Fruit fly (Drosophila melanogaster) whole organism, embryonic: ENCODE measurements around the gene CG16758.

Experiments used
- CG11456 ChIP-seq: fragments of 200-800 bp; sonication (Bioruptor generic); IDR thresholded peaks from 3 replicates; pipeline ENCODE4 v1.3.6; 2022; ENCODE audit warnings: missing biosample characterization, missing genetic modification characterization
- CG12391 ChIP-seq: fragments of 200-800 bp; sonication (Bioruptor generic); optimal IDR thresholded peaks from 3 replicates; lab custom pipeline; 2018; ENCODE audit warnings: missing biosample characterization, mild to moderate bottlenecking, missing genetic modification characterization, moderate library complexity
- CG13123 ChIP-seq: fragments of 200-800 bp; sonication (Bioruptor generic); optimal IDR thresholded peaks from 2 replicates; lab custom pipeline; 2016; ENCODE audit warnings: missing biosample characterization, missing genetic modification characterization
- CG13894 ChIP-seq: fragments of 200-800 bp; sonication (Bioruptor generic); optimal IDR thresholded peaks from 3 replicates; lab custom pipeline; 2018; ENCODE audit warnings: missing biosample characterization, mild to moderate bottlenecking, missing genetic modification characterization, moderate library complexity
- CG14965 ChIP-seq: fragments of 200-800 bp; sonication (Bioruptor generic); optimal IDR thresholded peaks from 2 replicates; lab custom pipeline; 2016; ENCODE audit warnings: missing biosample characterization, missing genetic modification characterization, borderline replicate concordance
- CG1529 ChIP-seq: fragments of 200-800 bp; sonication (Bioruptor generic); optimal IDR thresholded peaks from 3 replicates; lab custom pipeline; 2018; ENCODE audit warnings: missing biosample characterization, missing genetic modification characterization
- CG15514 ChIP-seq: fragments of 200-800 bp; sonication (Bioruptor generic); optimal IDR thresholded peaks from 3 replicates; lab custom pipeline; 2017; ENCODE audit warnings: missing biosample characterization, missing genetic modification characterization, mild to moderate bottlenecking, moderate library complexity, missing genetic modification reagents
- CG17186 ChIP-seq: fragments of 200-800 bp; sonication (Bioruptor generic); optimal IDR thresholded peaks from 3 replicates; lab custom pipeline; 2017; ENCODE audit warnings: missing biosample characterization, missing genetic modification reagents, missing genetic modification characterization
- CG17359 ChIP-seq: fragments of 200-800 bp; sonication (Bioruptor generic); optimal IDR thresholded peaks from 3 replicates; lab custom pipeline; 2018; ENCODE audit warnings: missing biosample characterization, mild to moderate bottlenecking, missing genetic modification characterization, moderate library complexity
- CG34224 ChIP-seq: fragments of 200-800 bp; sonication (Bioruptor generic); IDR thresholded peaks from 3 replicates; pipeline ENCODE4 v1.3.6; 2022; ENCODE audit warnings: missing biosample characterization, missing genetic modification characterization; ENCODE audit not compliant: partially characterized antibody
- CG4282 ChIP-seq: fragments of 200-800 bp; sonication (Bioruptor generic); optimal IDR thresholded peaks from 2 replicates; lab custom pipeline; 2016; ENCODE audit warnings: missing biosample characterization, missing genetic modification characterization
- CG4424 ChIP-seq: fragments of 200-800 bp; sonication (Bioruptor generic); optimal IDR thresholded peaks from 3 replicates; lab custom pipeline; 2016; ENCODE audit warnings: missing biosample characterization, missing genetic modification characterization
- CG4820 ChIP-seq: fragments of 200-800 bp; sonication (Bioruptor generic); optimal IDR thresholded peaks from 3 replicates; lab custom pipeline; 2016; ENCODE audit warnings: missing biosample characterization, missing genetic modification characterization
- CG7963 ChIP-seq: fragments of 200-800 bp; sonication (Bioruptor generic); IDR thresholded peaks from 3 replicates; pipeline ENCODE4 v1.3.6; 2022; ENCODE audit warnings: missing biosample characterization, missing genetic modification characterization; ENCODE audit not compliant: partially characterized antibody
- CoRest ChIP-seq: fragments of 200-800 bp; sonication (Bioruptor generic); optimal IDR thresholded peaks from 3 replicates; lab custom pipeline; 2018; ENCODE audit warnings: missing biosample characterization, mild to moderate bottlenecking, missing genetic modification characterization, moderate library complexity
- D ChIP-seq, 2 experiments: fragments of 200-800 bp in 1 of 2; fragments of >200 bp in 1 of 2; sonication (Bioruptor generic) in 1 of 2; optimal IDR thresholded peaks; 2 replicates in 1 of 2; 3 replicates in 1 of 2; lab custom pipeline; 2017; ENCODE audit warnings: mild to moderate bottlenecking in 1 of 2, missing biosample characterization in 1 of 2, missing genetic modification characterization in 1 of 2, missing genetic modification reagents in 1 of 2
- Fer2 ChIP-seq: fragments of 200-800 bp; sonication (Bioruptor generic); optimal IDR thresholded peaks from 2 replicates; lab custom pipeline; 2018; ENCODE audit warnings: missing biosample characterization, mild to moderate bottlenecking, missing genetic modification characterization, moderate library complexity
- HLH3B ChIP-seq: fragments of 200-800 bp; sonication (Bioruptor generic); IDR thresholded peaks from 2 replicates; pipeline ENCODE4 v1.3.6; 2022; ENCODE audit warnings: missing biosample characterization, missing genetic modification characterization
- HLH4C ChIP-seq: fragments of 200-800 bp; sonication (Bioruptor generic); IDR thresholded peaks from 3 replicates; pipeline ENCODE4 v1.3.6; 2022; ENCODE audit warnings: missing biosample characterization, missing genetic modification characterization; ENCODE audit not compliant: partially characterized antibody
- Hr78 ChIP-seq, 2 experiments: fragments of 200-800 bp in 1 of 2; fragments of >200 bp in 1 of 2; sonication (Bioruptor generic) in 1 of 2; optimal IDR thresholded peaks; 2 replicates each; lab custom pipeline; 2017 to 2019; ENCODE audit warnings: missing biosample characterization in 2 of 2, missing genetic modification characterization in 2 of 2, mild to moderate bottlenecking in 1 of 2, moderate library complexity in 1 of 2
- Lpt ChIP-seq: fragments of >200 bp; optimal IDR thresholded peaks from 2 replicates; lab custom pipeline; 2018; ENCODE audit warnings: missing biosample characterization, missing genetic modification characterization
- MESR4 ChIP-seq: fragments of 200-800 bp; sonication (Bioruptor generic); optimal IDR thresholded peaks from 2 replicates; lab custom pipeline; 2018; ENCODE audit warnings: missing biosample characterization, mild to moderate bottlenecking, missing genetic modification characterization, moderate library complexity
- NC2α ChIP-seq: fragments of 200-800 bp; sonication (Bioruptor generic); optimal IDR thresholded peaks from 2 replicates; lab custom pipeline; 2016; ENCODE audit warnings: missing biosample characterization, missing genetic modification characterization
- NfI ChIP-seq: fragments of 200-800 bp; sonication (Bioruptor generic); optimal IDR thresholded peaks from 3 replicates; lab custom pipeline; 2018; ENCODE audit warnings: missing biosample characterization, mild to moderate bottlenecking, missing genetic modification characterization, moderate library complexity
- PHDP ChIP-seq: fragments of 200-800 bp; sonication (Bioruptor generic); optimal IDR thresholded peaks from 3 replicates; lab custom pipeline; 2018; ENCODE audit warnings: missing biosample characterization, mild to moderate bottlenecking, missing genetic modification characterization, moderate library complexity
- Rx ChIP-seq: fragments of 200-800 bp; sonication (Bioruptor generic); IDR thresholded peaks from 2 replicates; pipeline ENCODE4 v1.3.6; 2022; ENCODE audit warnings: missing biosample characterization, missing genetic modification characterization
- Sin3A ChIP-seq: fragments of >200 bp; optimal IDR thresholded peaks from 2 replicates; lab custom pipeline; 2018
- Sox100B ChIP-seq: fragments of 200-800 bp; sonication (Bioruptor generic); optimal IDR thresholded peaks from 3 replicates; lab custom pipeline; 2018; ENCODE audit warnings: missing biosample characterization, mild to moderate bottlenecking, missing genetic modification characterization
- btn ChIP-seq: fragments of 200-800 bp; sonication (Bioruptor generic); optimal IDR thresholded peaks from 2 replicates; lab custom pipeline; 2016; ENCODE audit warnings: missing biosample characterization, missing genetic modification characterization
- caup ChIP-seq: fragments of 200-800 bp; sonication (Bioruptor generic); optimal IDR thresholded peaks from 3 replicates; lab custom pipeline; 2017; ENCODE audit warnings: missing biosample characterization, mild to moderate bottlenecking, missing genetic modification characterization, moderate library complexity; ENCODE audit not compliant: severe bottlenecking
- chm ChIP-seq: fragments of 200-800 bp; sonication (Bioruptor generic); IDR thresholded peaks from 2 replicates; pipeline ENCODE4 v1.3.6; 2022; ENCODE audit warnings: missing biosample characterization, missing genetic modification characterization
- dysf ChIP-seq: fragments of 200-800 bp; sonication (Bioruptor generic); IDR thresholded peaks from 3 replicates; pipeline ENCODE4 v1.3.6; 2022; ENCODE audit warnings: missing biosample characterization, missing genetic modification characterization
- exex ChIP-seq: fragments of 200-800 bp; sonication (Bioruptor generic); optimal IDR thresholded peaks from 4 replicates; lab custom pipeline; 2018; ENCODE audit warnings: missing biosample characterization, mild to moderate bottlenecking, missing genetic modification characterization, moderate library complexity
- gce ChIP-seq: fragments of 200-800 bp; sonication (Bioruptor generic); IDR thresholded peaks from 3 replicates; pipeline ENCODE4 v1.3.6; 2022; ENCODE audit warnings: missing biosample characterization, missing genetic modification characterization
- grn ChIP-seq: fragments of 200-800 bp; sonication (Bioruptor generic); optimal IDR thresholded peaks from 3 replicates; lab custom pipeline; 2017; ENCODE audit warnings: missing biosample characterization, missing genetic modification characterization
- lab ChIP-seq: fragments of 200-800 bp; sonication (Bioruptor generic); optimal IDR thresholded peaks from 3 replicates; lab custom pipeline; 2017; ENCODE audit warnings: missing biosample characterization, missing genetic modification characterization, mild to moderate bottlenecking, moderate library complexity, missing genetic modification reagents
- peb ChIP-seq: fragments of 200-800 bp; sonication (Bioruptor generic); IDR thresholded peaks from 2 replicates; pipeline ENCODE4 v1.3.6; 2022; ENCODE audit warnings: missing biosample characterization, missing genetic modification characterization
- pzg ChIP-seq: fragments of 200-800 bp; sonication (Bioruptor generic); optimal IDR thresholded peaks from 3 replicates; lab custom pipeline; 2018; ENCODE audit warnings: missing biosample characterization, mild to moderate bottlenecking, missing genetic modification characterization, moderate library complexity
- repo ChIP-seq: fragments of 200-800 bp; sonication (Bioruptor generic); optimal IDR thresholded peaks from 2 replicates; lab custom pipeline; 2016; ENCODE audit warnings: missing biosample characterization, missing genetic modification characterization
- rib ChIP-seq: fragments of 200-800 bp; sonication (Bioruptor generic); IDR thresholded peaks from 2 replicates; pipeline ENCODE4 v1.3.6; 2022; ENCODE audit warnings: missing biosample characterization, missing genetic modification characterization
- shn ChIP-seq: fragments of 200-800 bp; sonication (Bioruptor generic); optimal IDR thresholded peaks from 3 replicates; lab custom pipeline; 2016; ENCODE audit warnings: missing biosample characterization, missing genetic modification characterization
- slp2 ChIP-seq: fragments of 200-800 bp; sonication (Bioruptor generic); optimal IDR thresholded peaks from 2 replicates; lab custom pipeline; 2016; ENCODE audit warnings: missing biosample characterization, missing genetic modification characterization
- sqz ChIP-seq: fragments of 200-800 bp; sonication (Bioruptor generic); optimal IDR thresholded peaks from 3 replicates; lab custom pipeline; 2018; ENCODE audit warnings: missing biosample characterization, mild to moderate bottlenecking, missing genetic modification characterization
- sr ChIP-seq: fragments of 200-800 bp; sonication (Bioruptor generic); IDR thresholded peaks from 3 replicates; pipeline ENCODE4 v1.3.6; 2022; ENCODE audit warnings: missing biosample characterization, missing genetic modification characterization
- tio ChIP-seq: fragments of 200-800 bp; sonication (Bioruptor generic); optimal IDR thresholded peaks from 2 replicates; lab custom pipeline; 2017; ENCODE audit warnings: missing biosample characterization, missing genetic modification characterization, inconsistent platforms
- tna ChIP-seq: fragments of 200-800 bp; sonication (Bioruptor generic); IDR thresholded peaks from 2 replicates; pipeline ENCODE4 v1.3.6; 2022; ENCODE audit warnings: missing biosample characterization, missing genetic modification characterization; ENCODE audit not compliant: partially characterized antibody
- ttk ChIP-seq: fragments of 200-800 bp; sonication (Bioruptor generic); IDR thresholded peaks from 2 replicates; pipeline ENCODE4 v2.1.2; 2022; ENCODE audit warnings: missing biosample characterization, missing genetic modification characterization
- tup ChIP-seq: fragments of 200-800 bp; sonication (Bioruptor generic); optimal IDR thresholded peaks from 2 replicates; lab custom pipeline; 2016; ENCODE audit warnings: missing biosample characterization, mild to moderate bottlenecking, missing genetic modification characterization, moderate library complexity
- zfh1 ChIP-seq: fragments of 200-800 bp; sonication (Bioruptor generic); IDR thresholded peaks from 3 replicates; pipeline ENCODE4 v1.3.6; 2022; ENCODE audit warnings: missing biosample characterization, missing genetic modification characterization

Gene CG16758

dm6 chr3L:2467424-2467838, 36.0 kb downstream of the CG16758 start (continued):
- TF ChIP-seq tna (GFP tag; lab: Robert Waterston, UW) (no peak), grn (GFP tag; lab: Kevin White, UChicago) (no peak), btn (GFP tag; lab: Kevin White, UChicago) (peak; percentile 54), zfh1 (GFP tag; lab: Robert Waterston, UW) (peak; percentile 61), CG4424 (GFP tag; lab: Kevin White, UChicago) (peak; percentile 88), gce (peak; percentile 28; the same call in 1 of the 3 replicates), pzg (no peak), slp2 (GFP tag; lab: Kevin White, UChicago) (peak; percentile 72), shn (GFP tag; lab: Kevin White, UChicago) (no peak), Fer2 (no peak), chm (GFP tag; lab: Robert Waterston, UW) (no peak), CoRest (tag; lab: Kevin White, UChicago) (peak; percentile 73), NC2α (GFP tag; lab: Kevin White, UChicago) (peak; percentile 28), lab (GFP tag; lab: Kevin White, UChicago) (peak; percentile 76), ttk (peak; percentile 81), CG4282 (GFP tag; lab: Kevin White, UChicago) (no peak), CG7963 (GFP tag; lab: Robert Waterston, UW) (no peak), CG13894 (tag; lab: Kevin White, UChicago) (no peak), sr (GFP tag; lab: Robert Waterston, UW) (0 out of 3 replicates have a peak, but pooled peaks have one; percentile 31), D (optimal IDR thresholded peaks at IDR 0.05; lab: Kevin White, UChicago) (no peak), D (GFP tag; optimal IDR thresholded peaks at IDR 0.05; lab: Kevin White, UChicago) (peak; percentile 78), NfI (GFP tag; lab: Kevin White, UChicago) (peak; percentile 44), CG17359 (tag; lab: Kevin White, UChicago) (peak; percentile 86), caup (GFP tag; lab: Kevin White, UChicago) (peak; percentile 37), CG34224 (GFP tag; lab: Robert Waterston, UW) (no peak), CG13123 (GFP tag; lab: Kevin White, UChicago) (no peak), dysf (GFP tag; lab: Robert Waterston, UW) (peak; percentile 70), Lpt (no peak), CG17186 (GFP tag; lab: Kevin White, UChicago) (no peak), Sin3A (lab: Kevin White, UChicago) (no peak), repo (peak; percentile 46), peb (0 out of 2 replicates have a peak, but pooled peaks have one; percentile 11), CG15514 (GFP tag; lab: Kevin White, UChicago) (peak; percentile 28), tup (no peak), CG4820 (GFP tag; lab: Kevin White, UChicago) (peak; percentile 77), CG12391 (tag; lab: Kevin White, UChicago) (peak; percentile 78), CG14965 (peak; percentile 32), Rx (GFP tag; lab: Robert Waterston, UW) (peak; percentile 23; the same call in 1 of the 2 replicates), Sox100B (GFP tag; lab: Kevin White, UChicago) (peak; percentile 79), sqz (GFP tag; lab: Kevin White, UChicago) (peak; percentile 36), PHDP (tag; lab: Kevin White, UChicago) (peak; percentile 64), Hr78 (GFP tag; optimal IDR thresholded peaks at IDR 0.05; lab: Kevin White, UChicago) (peak in 1 of 2 experiments; percentile 30), tio (peak; percentile 69), MESR4 (no peak), CG11456 (GFP tag; lab: Robert Waterston, UW) (peak; percentile 65; the same call in 1 of the 3 replicates), CG1529 (GFP tag; lab: Kevin White, UChicago) (peak; percentile 29), exex (tag; lab: Kevin White, UChicago) (peak; percentile 18), HLH4C (no peak), rib (GFP tag; lab: Robert Waterston, UW) (0 out of 2 replicates have a peak, but pooled peaks have one; percentile 59), HLH3B (GFP tag; lab: Robert Waterston, UW) (peak; percentile 74)
